Worm (Caenorhabditis elegans): ENCODE measurements around the gene C01G12.13.

Gene C01G12.13

ce11 chrII:14548691-14549090, 27.8 kb upstream of the C01G12.13 start, which contains the start of gene gcy-29:
TSS of gene gcy-29 (minus strand) at chrII:14548791.
- TF ChIP-seq athp-1 (tag; optimal IDR thresholded peaks at IDR 0.05) (no peak), ztf-6 (GFP tag; IDR thresholded peaks at IDR 0.05) (no peak), lag-1 (GFP tag; IDR thresholded peaks at IDR 0.05) (no peak), akir-1 (GFP tag; optimal IDR thresholded peaks at IDR 0.05) (no peak), chd-7 (tag; optimal IDR thresholded peaks at IDR 0.05) (no peak), repo-1 (tag; optimal IDR thresholded peaks at IDR 0.05) (no peak)

ce11 chrII:14550613-14551012, 25.9 kb upstream of the C01G12.13 start, which contains the start of gene nlp-41:
TSS of gene nlp-41 (plus strand) at chrII:14550913.
- TF ChIP-seq pha-4 (tag; optimal IDR thresholded peaks at IDR 0.05): no peak
- no peak for TF ChIP-seq hmg-1.2 (GFP tag; IDR thresholded peaks at IDR 0.05)
- no peak for TF ChIP-seq ceh-79 (tag; optimal IDR thresholded peaks at IDR 0.05)
- no peak for TF ChIP-seq lir-1 (GFP tag; conservative IDR thresholded peaks at IDR 0.05)
- TF ChIP-seq sptf-2 (GFP tag; optimal IDR thresholded peaks at IDR 0.05): no peak
- TF ChIP-seq bed-1 (GFP tag; IDR thresholded peaks at IDR 0.05): no peak
- no peak for TF ChIP-seq nfya-2 (GFP tag; IDR thresholded peaks at IDR 0.05)

- TF ChIP-seq snpc-1.1 (tag; optimal IDR thresholded peaks at IDR 0.05; ENCODE audit: insufficient read depth) (no peak), lin-26 (GFP tag; IDR thresholded peaks at IDR 0.05) (no peak), attf-6 (GFP tag; IDR thresholded peaks at IDR 0.05) (no peak), B0019.2 (GFP tag; conservative IDR thresholded peaks at IDR 0.05) (no peak), bed-1 (GFP tag; IDR thresholded peaks at IDR 0.05) (no peak), cebp-1 (GFP tag; IDR thresholded peaks at IDR 0.05) (no peak), cebp-1 (tag; optimal IDR thresholded peaks at IDR 0.05) (no peak), ztf-18 (tag; optimal IDR thresholded peaks at IDR 0.05) (no peak)
Observed at ce11 chrII:14555019-14555418, 21.5 kb upstream of the C01G12.13 start.

- TF ChIP-seq dox-1 (GFP tag; IDR thresholded peaks at IDR 0.05) (peak; percentile 100), ets-4 (GFP tag; optimal IDR thresholded peaks at IDR 0.05) (peak; percentile 10), mel-28 (tag; optimal IDR thresholded peaks at IDR 0.05; ENCODE audit: borderline replicate concordance) (peak; percentile 76), chd-7 (tag; optimal IDR thresholded peaks at IDR 0.05) (peak; percentile 84), cebp-1 (GFP tag; IDR thresholded peaks at IDR 0.05) (peak; percentile 97), cebp-1 (tag; optimal IDR thresholded peaks at IDR 0.05) (peak; percentile 94), C17E4.6 (GFP tag; IDR thresholded peaks at IDR 0.05) (peak; percentile 100), aptf-2 (GFP tag; conservative IDR thresholded peaks at IDR 0.05) (peak; percentile 99), ceh-79 (tag; optimal IDR thresholded peaks at IDR 0.05) (peak; percentile 61), madf-6 (GFP tag; IDR thresholded peaks at IDR 0.05) (peak; percentile 99), ztf-6 (GFP tag; IDR thresholded peaks at IDR 0.05) (peak; percentile 100), ccch-3 (GFP tag; optimal IDR thresholded peaks at IDR 0.05) (peak; percentile 97), hmg-20 (GFP tag; IDR thresholded peaks at IDR 0.05) (peak; percentile 95), F23B12.7 (tag; optimal IDR thresholded peaks at IDR 0.05; ENCODE audit: insufficient read depth) (peak; percentile 25), attf-6 (GFP tag; IDR thresholded peaks at IDR 0.05) (peak; percentile 92), lsl-1 (GFP tag; optimal IDR thresholded peaks at IDR 0.05) (peak; percentile 98), nhr-120 (GFP tag; IDR thresholded peaks at IDR 0.05) (peak; percentile 98), mxl-1 (tag; optimal IDR thresholded peaks at IDR 0.05) (peak; percentile 28), efl-1 (GFP tag; optimal IDR thresholded peaks at IDR 0.05) (peak; percentile 65), B0035.1 (tag; optimal IDR thresholded peaks at IDR 0.05) (peak; percentile 81), T07F8.4 (tag; optimal IDR thresholded peaks at IDR 0.05) (peak; percentile 48), sptf-2 (GFP tag; optimal IDR thresholded peaks at IDR 0.05) (peak; percentile 9), ztf-22 (GFP tag; optimal IDR thresholded peaks at IDR 0.05) (peak; percentile 80), tbp1 (GFP tag; optimal IDR thresholded peaks at IDR 0.05) (peak; percentile 76), D2030.7 (GFP tag; IDR thresholded peaks at IDR 0.05) (peak; percentile 100), lag-1 (GFP tag; IDR thresholded peaks at IDR 0.05) (peak; percentile 99), akir-1 (GFP tag; optimal IDR thresholded peaks at IDR 0.05) (peak; percentile 89), bed-2 (GFP tag; IDR thresholded peaks at IDR 0.05) (peak; percentile 100), hrde-1 (tag; optimal IDR thresholded peaks at IDR 0.05; ENCODE audit: borderline replicate concordance) (peak; percentile 85), let-526 (GFP tag; IDR thresholded peaks at IDR 0.05) (peak; percentile 100), sea-2 (GFP tag; IDR thresholded peaks at IDR 0.05) (peak; percentile 98)
Observed at ce11 chrII:14561549-14562115, 14.9 kb upstream of the C01G12.13 start, which contains the start of gene mog-4. TSS of gene mog-4 (minus strand) at chrII:14561599.
